Worm (Caenorhabditis elegans) whole organism, young adult: ENCODE results near the gene msp-33.

ENCODE experiments used
- akir-1 ChIP-seq: fragments of 200-800 bp; sonication (Bioruptor generic); optimal IDR thresholded peaks from 2 replicates; lab custom pipeline; 2018; ENCODE audit warnings: mild to moderate bottlenecking, missing genetic modification characterization, moderate library complexity, missing compliant biosample characterization
- atf-7 ChIP-seq: sonication (generic microtip); optimal IDR thresholded peaks from 2 replicates; lab custom pipeline; 2017; ENCODE audit warnings: mild to moderate bottlenecking, missing genetic modification characterization, missing compliant biosample characterization
- nfya-1 ChIP-seq: sonication (generic microtip); optimal IDR thresholded peaks from 2 replicates; lab custom pipeline; 2017; ENCODE audit warnings: antibody characterized with exemption, missing compliant biosample characterization, missing genetic modification characterization, borderline replicate concordance; ENCODE audit not compliant: insufficient read depth
- nhr-80 ChIP-seq: sonication (generic microtip); optimal IDR thresholded peaks from 2 replicates; lab custom pipeline; 2016; ENCODE audit warnings: missing genetic modification characterization, missing compliant biosample characterization
- pha-4 ChIP-seq: fragments of 150-350 bp; sonication (generic microtip); optimal IDR thresholded peaks from 2 replicates; lab custom pipeline; 2014; ENCODE audit warnings: missing biosample characterization, missing genetic modification reagents, missing genetic modification characterization

ce11 chrII:4902035-4902434 is 9.5 kb upstream of the msp-33 start, which contains the start of gene R05F9.9:
- peak; percentile 46 for TF ChIP-seq atf-7 (tag; lab: Kevin White, UChicago)
- TF ChIP-seq akir-1, result no peak
- TF ChIP-seq nfya-1, result no peak
- no peak for TF ChIP-seq pha-4
- TF ChIP-seq nhr-80, result peak; percentile 17
